Worm (Caenorhabditis elegans) whole organism, L4/young adult: ENCODE data around the gene crn-6.

Experiments
- W03F9.2 ChIP-seq: fragments of 150-350 bp; optimal IDR thresholded peaks from 2 replicates; lab custom pipeline; 2014; ENCODE audit warnings: missing biosample characterization, missing genetic modification characterization
- dao-5 ChIP-seq: sonication (generic microtip); optimal IDR thresholded peaks from 2 replicates; lab custom pipeline; 2016; ENCODE audit warnings: missing genotype, missing genetic modification characterization, moderate library complexity, missing compliant biosample characterization

- TF ChIP-seq W03F9.2 (tag; lab: Kevin White, UChicago) (no peak), dao-5 (tag; lab: Kevin White, UChicago) (no peak)
Measured at ce11 chrIII:9393114-9393780, 26.2 kb downstream of the crn-6 start, which contains the start of the genes gpr-2 and rgr-1.
